Worm (Caenorhabditis elegans) whole organism, late embryonic: Measurements from ENCODE around the gene F08F1.9.

ENCODE experiments used
- C08G9.2 ChIP-seq: sonication (generic microtip); optimal IDR thresholded peaks from 2 replicates; lab custom pipeline; 2016; ENCODE audit warnings: mild to moderate bottlenecking, missing genetic modification characterization, moderate library complexity, missing compliant biosample characterization
- F13H6.1 ChIP-seq: sonication (generic microtip); optimal IDR thresholded peaks from 2 replicates; lab custom pipeline; 2016; ENCODE audit warnings: missing genetic modification characterization, missing compliant biosample characterization
- K09A11.1 ChIP-seq: sonication (generic microtip); optimal IDR thresholded peaks from 2 replicates; lab custom pipeline; 2017; ENCODE audit warnings: antibody characterized with exemption, mild to moderate bottlenecking, missing genetic modification characterization, missing compliant biosample characterization; ENCODE audit not compliant: insufficient read depth
- ahr-1 ChIP-seq: sonication (generic microtip); optimal IDR thresholded peaks from 2 replicates; lab custom pipeline; 2016; ENCODE audit warnings: missing genetic modification characterization, missing compliant biosample characterization
- ceh-14 ChIP-seq: sonication (generic microtip); optimal IDR thresholded peaks from 2 replicates; lab custom pipeline; 2016; ENCODE audit warnings: missing genotype, missing genetic modification characterization, missing compliant biosample characterization
- ceh-19 ChIP-seq: fragments of 200-800 bp; sonication (Bioruptor generic); optimal IDR thresholded peaks from 2 replicates; lab custom pipeline; 2018; ENCODE audit warnings: mild to moderate bottlenecking, missing genetic modification characterization, missing compliant biosample characterization
- ceh-2 ChIP-seq: sonication (generic microtip); optimal IDR thresholded peaks from 2 replicates; lab custom pipeline; 2016; ENCODE audit warnings: missing genotype, missing genetic modification characterization, missing compliant biosample characterization
- ceh-22 ChIP-seq: sonication (generic microtip); optimal IDR thresholded peaks from 2 replicates; lab custom pipeline; 2017; ENCODE audit warnings: missing biosample characterization, missing genetic modification characterization
- ceh-30 ChIP-seq: fragments of 150-350 bp; optimal IDR thresholded peaks from 2 replicates; lab custom pipeline; 2014; ENCODE audit warnings: missing biosample characterization, missing genetic modification characterization
- ceh-31 ChIP-seq: sonication (generic microtip); optimal IDR thresholded peaks from 2 replicates; lab custom pipeline; 2016; ENCODE audit warnings: missing genetic modification characterization, missing compliant biosample characterization
- ceh-34 ChIP-seq: sonication (generic microtip); optimal IDR thresholded peaks from 2 replicates; lab custom pipeline; 2016; ENCODE audit warnings: mild to moderate bottlenecking, missing genetic modification characterization, missing compliant biosample characterization
- ceh-45 ChIP-seq: fragments of 200-800 bp; sonication (Bioruptor generic); IDR thresholded peaks from 2 replicates; pipeline ENCODE4 v1.3.6; 2022; ENCODE audit warnings: missing genetic modification reagents, missing genetic modification characterization, missing compliant biosample characterization
- ceh-6 ChIP-seq: fragments of 200-800 bp; sonication (Bioruptor generic); optimal IDR thresholded peaks from 2 replicates; lab custom pipeline; 2018; ENCODE audit warnings: mild to moderate bottlenecking, missing genetic modification characterization, missing compliant biosample characterization
- che-1 ChIP-seq: sonication (generic microtip); optimal IDR thresholded peaks from 2 replicates; lab custom pipeline; 2016; ENCODE audit warnings: mild to moderate bottlenecking, missing genetic modification characterization, missing compliant biosample characterization
- dmd-4 ChIP-seq: sonication (generic microtip); optimal IDR thresholded peaks from 2 replicates; lab custom pipeline; 2016; ENCODE audit warnings: borderline replicate concordance, missing genetic modification characterization, missing compliant biosample characterization
- dve-1 ChIP-seq: sonication (generic microtip); optimal IDR thresholded peaks from 2 replicates; lab custom pipeline; 2017; ENCODE audit warnings: antibody characterized with exemption, mild to moderate bottlenecking, missing genetic modification characterization, missing compliant biosample characterization
- eyg-1 ChIP-seq: sonication (generic microtip); optimal IDR thresholded peaks from 2 replicates; lab custom pipeline; 2016; ENCODE audit warnings: missing genotype, missing genetic modification characterization, missing compliant biosample characterization
- fkh-10 ChIP-seq: fragments of 150-350 bp; optimal IDR thresholded peaks from 2 replicates; lab custom pipeline; 2014; ENCODE audit warnings: missing biosample characterization, missing genetic modification reagents, missing genetic modification characterization
- fkh-6 ChIP-seq: sonication (generic microtip); optimal IDR thresholded peaks from 2 replicates; lab custom pipeline; 2016; ENCODE audit warnings: missing genetic modification characterization, missing compliant biosample characterization
- gmeb-2 ChIP-seq: sonication (generic microtip); optimal IDR thresholded peaks from 2 replicates; lab custom pipeline; 2016; ENCODE audit warnings: missing genetic modification characterization, inconsistent platforms, missing compliant biosample characterization
- hlh-13 ChIP-seq: fragments of 200-800 bp; sonication (Bioruptor generic); optimal IDR thresholded peaks from 2 replicates; lab custom pipeline; 2018; ENCODE audit warnings: mild to moderate bottlenecking, missing genetic modification characterization, missing compliant biosample characterization
- hlh-30 ChIP-seq: sonication (generic microtip); optimal IDR thresholded peaks from 2 replicates; lab custom pipeline; 2017; ENCODE audit warnings: antibody characterized with exemption, missing genetic modification characterization, missing compliant biosample characterization; ENCODE audit not compliant: insufficient read depth
- hlh-6 ChIP-seq: sonication (generic microtip); optimal IDR thresholded peaks from 2 replicates; lab custom pipeline; 2016; ENCODE audit warnings: missing genotype, missing genetic modification characterization, missing compliant biosample characterization
- lim-6 ChIP-seq: sonication (generic microtip); optimal IDR thresholded peaks from 2 replicates; lab custom pipeline; 2016; ENCODE audit warnings: missing genetic modification characterization, missing compliant biosample characterization
- lin-11 ChIP-seq: fragments of 200-800 bp; sonication (Bioruptor generic); optimal IDR thresholded peaks from 2 replicates; lab custom pipeline; 2018; ENCODE audit warnings: mild to moderate bottlenecking, missing genetic modification characterization, missing compliant biosample characterization
- mec-3 ChIP-seq: sonication (generic microtip); optimal IDR thresholded peaks from 2 replicates; lab custom pipeline; 2016; ENCODE audit warnings: borderline replicate concordance, missing genetic modification characterization, missing compliant biosample characterization
- nfya-1 ChIP-seq: sonication (generic microtip); optimal IDR thresholded peaks from 2 replicates; lab custom pipeline; 2017; ENCODE audit warnings: missing genetic modification characterization, mild to moderate bottlenecking, missing compliant biosample characterization, antibody characterized with exemption, moderate library complexity
- nhr-11 ChIP-seq: fragments of 150-350 bp; optimal IDR thresholded peaks from 2 replicates; lab custom pipeline; 2014; ENCODE audit warnings: missing biosample characterization, missing genetic modification characterization
- npax-4 ChIP-seq: sonication (generic microtip); optimal IDR thresholded peaks from 2 replicates; lab custom pipeline; 2016; ENCODE audit warnings: missing genetic modification characterization, missing compliant biosample characterization
- pag-3 ChIP-seq: sonication (generic microtip); optimal IDR thresholded peaks from 2 replicates; lab custom pipeline; 2016; ENCODE audit warnings: missing compliant biosample characterization, missing genetic modification characterization, borderline replicate concordance
- pax-1 ChIP-seq: fragments of 150-350 bp; optimal IDR thresholded peaks from 2 replicates; lab custom pipeline; 2014; ENCODE audit warnings: missing biosample characterization, missing genetic modification characterization
- pha-4 ChIP-seq: fragments of 150-350 bp; optimal IDR thresholded peaks from 2 replicates; lab custom pipeline; 2018; ENCODE audit warnings: missing biosample characterization, missing genetic modification reagents, missing genetic modification characterization
- pqm-1 ChIP-seq: sonication (generic microtip); optimal IDR thresholded peaks from 2 replicates; lab custom pipeline; 2016; ENCODE audit warnings: missing genetic modification characterization, missing compliant biosample characterization
- pros-1 ChIP-seq: fragments of 150-350 bp; optimal IDR thresholded peaks from 2 replicates; lab custom pipeline; 2014; ENCODE audit warnings: missing biosample characterization, missing genetic modification reagents, missing genetic modification characterization
- rnt-1 ChIP-seq: sonication (generic microtip); optimal IDR thresholded peaks from 2 replicates; lab custom pipeline; 2016; ENCODE audit warnings: missing genetic modification characterization, missing compliant biosample characterization
- sdc-2 ChIP-seq: sonication (generic microtip); optimal IDR thresholded peaks from 2 replicates; lab custom pipeline; 2016; ENCODE audit warnings: missing genotype, missing genetic modification characterization, missing compliant biosample characterization
- sox-2 ChIP-seq: fragments of 200-800 bp; sonication (Bioruptor generic); IDR thresholded peaks from 2 replicates; pipeline ENCODE4 v1.3.6; 2022; ENCODE audit warnings: missing genetic modification reagents, missing genetic modification characterization, missing compliant biosample characterization
- tbx-2 ChIP-seq: sonication (generic microtip); optimal IDR thresholded peaks from 2 replicates; lab custom pipeline; 2016; ENCODE audit warnings: missing genetic modification characterization, missing compliant biosample characterization
- unc-3 ChIP-seq, 2 experiments: fragments of 200-800 bp in 1 of 2; sonication (Bioruptor generic) in 1 of 2; sonication (generic microtip) in 1 of 2; conservative IDR thresholded peaks in 1 of 2; optimal IDR thresholded peaks in 1 of 2; 2 replicates each; pipeline versions ENCODE4 v1.3.6 to Lab custom; 2016 to 2022; ENCODE audit warnings: missing compliant biosample characterization in 2 of 2, missing genetic modification characterization in 2 of 2, missing genetic modification reagents in 1 of 2
- unc-42 ChIP-seq: sonication (generic microtip); optimal IDR thresholded peaks from 2 replicates; lab custom pipeline; 2016; ENCODE audit warnings: missing genotype, missing genetic modification characterization, missing compliant biosample characterization
- unc-86 ChIP-seq: sonication (generic microtip); optimal IDR thresholded peaks from 2 replicates; lab custom pipeline; 2016; ENCODE audit warnings: missing genetic modification characterization, missing compliant biosample characterization
- zip-5 ChIP-seq: sonication (generic microtip); optimal IDR thresholded peaks from 2 replicates; lab custom pipeline; 2016; ENCODE audit warnings: missing genetic modification characterization, missing compliant biosample characterization

The F08F1.9 gene

DNA sequence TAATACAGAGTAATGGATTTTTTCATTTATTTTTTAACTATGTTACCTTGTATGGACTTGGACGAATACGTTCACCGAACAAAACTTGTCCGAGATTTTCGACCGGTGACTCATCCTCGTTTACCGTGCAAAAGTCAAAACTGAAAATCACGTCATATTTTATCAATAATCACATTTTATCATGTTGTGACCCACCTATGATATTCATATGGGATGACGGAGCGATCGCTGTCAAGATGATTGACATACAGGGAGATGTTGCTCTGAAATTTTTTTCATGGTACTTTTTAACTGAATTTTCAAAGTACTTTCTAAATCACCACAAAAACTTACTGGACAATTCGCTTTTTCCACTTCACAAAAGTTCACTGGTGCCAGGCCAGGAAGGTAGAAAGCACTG is 10.9 kb upstream of the F08F1.9 start:
- no peak for TF ChIP-seq eyg-1 (tag; lab: Kevin White, UChicago)
- no peak for TF ChIP-seq lim-6 (tag; lab: Kevin White, UChicago)
- TF ChIP-seq nfya-1, result no peak
- no peak for TF ChIP-seq tbx-2 (tag; lab: Kevin White, UChicago)

- TF ChIP-seq sdc-2, result no peak
- no peak for TF ChIP-seq tbx-2 (tag; lab: Kevin White, UChicago)
- no peak for TF ChIP-seq ceh-22 (tag; lab: Kevin White, UChicago)
- TF ChIP-seq F13H6.1 (tag; lab: Kevin White, UChicago), result no peak
- TF ChIP-seq che-1, result no peak
- TF ChIP-seq ceh-14 (tag; lab: Kevin White, UChicago), result no peak
- no peak for TF ChIP-seq K09A11.1 (tag; lab: Kevin White, UChicago)
- no peak for TF ChIP-seq lin-11 (tag; lab: Kevin White, UChicago)
- no peak for TF ChIP-seq pax-1
Measured at ce11 chrX:8419252-8419651, 8.6 kb upstream of the F08F1.9 start.

ce11 chrX:8418382-8418781 is 7.7 kb upstream of the F08F1.9 start, which contains the start of gene spp-13:
TSS of gene spp-13 (minus strand) at chrX:8418524.
- no peak for TF ChIP-seq pha-4
- TF ChIP-seq npax-4 (tag; lab: Kevin White, UChicago), result no peak
- no peak for TF ChIP-seq ceh-14 (tag; lab: Kevin White, UChicago)
- TF ChIP-seq zip-5 (tag; lab: Kevin White, UChicago), result no peak
- no peak for TF ChIP-seq unc-86

DNA sequence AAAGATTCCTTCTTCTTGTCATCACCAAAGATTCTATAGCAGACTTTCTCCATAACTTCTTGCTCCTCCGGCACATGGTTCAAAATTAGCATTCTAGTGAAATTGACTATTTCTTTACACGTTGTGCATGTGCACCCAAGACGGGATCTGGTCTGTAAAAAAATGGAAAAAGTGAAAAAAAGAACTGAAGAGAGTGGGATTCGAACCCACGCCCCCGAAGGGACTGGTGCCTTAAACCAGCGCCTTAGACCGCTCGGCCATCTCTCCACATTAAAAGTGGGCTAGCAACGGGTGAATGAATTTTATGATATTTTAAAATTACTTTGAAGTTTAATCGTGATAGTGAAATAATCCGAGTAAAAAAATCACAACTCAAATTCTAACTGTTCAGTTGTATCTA is 7.1 kb upstream of the F08F1.9 start:
- no peak for TF ChIP-seq unc-42 (tag; lab: Kevin White, UChicago)
- TF ChIP-seq tbx-2 (tag; lab: Kevin White, UChicago), result no peak
- no peak for TF ChIP-seq pqm-1
- TF ChIP-seq dve-1, result no peak
- no peak for TF ChIP-seq dmd-4
- no peak for TF ChIP-seq ceh-31
- TF ChIP-seq ahr-1, result no peak
- no peak for TF ChIP-seq F13H6.1 (tag; lab: Kevin White, UChicago)
- no peak for TF ChIP-seq mec-3
- TF ChIP-seq gmeb-2, result no peak
- TF ChIP-seq fkh-6, result no peak
- no peak for TF ChIP-seq npax-4 (tag; lab: Kevin White, UChicago)
- no peak for TF ChIP-seq ceh-6 (GFP tag; lab: Kevin White, UChicago)
- no peak for TF ChIP-seq lin-11 (tag; lab: Kevin White, UChicago)
- TF ChIP-seq ceh-34 (tag; lab: Kevin White, UChicago), result no peak

ce11 chrX:8416819-8417218 is 6.2 kb upstream of the F08F1.9 start, which contains the start of gene ced-8:
TSS of gene ced-8 (minus strand) at chrX:8416919.
- TF ChIP-seq ceh-31 (peak; percentile 31), ceh-19 (GFP tag; lab: Kevin White, UChicago) (no peak), che-1 (no peak)

DNA sequence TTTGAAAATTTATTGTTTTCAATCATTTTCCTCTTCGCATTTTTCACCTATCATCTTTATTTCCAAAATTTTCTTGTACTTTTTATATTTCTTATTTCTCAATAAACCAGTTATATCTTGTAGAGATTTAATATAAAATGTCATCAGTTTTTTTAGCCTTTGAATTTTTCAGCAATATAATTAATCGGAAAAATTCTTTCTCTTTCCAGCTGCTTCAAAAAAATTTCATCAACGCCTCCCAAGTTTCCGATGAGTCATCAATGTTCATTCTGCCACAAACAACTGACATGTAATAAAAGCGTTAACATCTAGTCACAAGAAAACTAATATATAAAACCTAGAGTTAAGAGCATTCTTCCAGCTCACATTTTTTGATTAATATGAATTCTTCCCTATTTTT is 2.5 kb upstream of the F08F1.9 start, which contains the start of gene F08F1.4:
Gene F08F1.4 (plus strand): TSS at position 301 of the 400 bp plus-strand sequence.
- no peak for TF ChIP-seq C08G9.2 (tag; lab: Kevin White, UChicago)
- TF ChIP-seq pag-3 (tag; lab: Kevin White, UChicago), result no peak
- no peak for TF ChIP-seq ceh-30 (tag; lab: Kevin White, UChicago)
- no peak for TF ChIP-seq unc-3 (GFP tag; conservative IDR thresholded peaks at IDR 0.05; lab: Robert Waterston, UW)
- TF ChIP-seq unc-3 (tag; optimal IDR thresholded peaks at IDR 0.05; lab: Kevin White, UChicago), result no peak
- no peak for TF ChIP-seq ceh-2 (tag; lab: Kevin White, UChicago)
- TF ChIP-seq hlh-30 (tag; lab: Kevin White, UChicago), result no peak
- no peak for TF ChIP-seq pros-1
- no peak for TF ChIP-seq pqm-1
- no peak for TF ChIP-seq fkh-10 (GFP tag; lab: Kevin White, UChicago)
- TF ChIP-seq rnt-1, result no peak
- no peak for TF ChIP-seq sox-2 (GFP tag; lab: Robert Waterston, UW)
- TF ChIP-seq hlh-6 (tag; lab: Kevin White, UChicago), result no peak
- TF ChIP-seq gmeb-2, result no peak
- TF ChIP-seq hlh-13 (GFP tag; lab: Kevin White, UChicago), result no peak
- no peak for TF ChIP-seq nhr-11 (tag; lab: Kevin White, UChicago)
- no peak for TF ChIP-seq pax-1
- no peak for TF ChIP-seq ceh-45
- TF ChIP-seq ceh-34 (tag; lab: Kevin White, UChicago), result no peak
